Worm (Caenorhabditis elegans) whole organism, L4/young adult: ENCODE measurements around the gene sgn-1.

Experiments
- W03F9.2 ChIP-seq: fragments of 150-350 bp; optimal IDR thresholded peaks from 2 replicates; lab custom pipeline; 2014; ENCODE audit warnings: missing biosample characterization, missing genetic modification characterization
- dao-5 ChIP-seq: sonication (generic microtip); optimal IDR thresholded peaks from 2 replicates; lab custom pipeline; 2016; ENCODE audit warnings: missing genotype, missing genetic modification characterization, moderate library complexity, missing compliant biosample characterization
- him-1 ChIP-seq: sonication (generic microtip); optimal IDR thresholded peaks from 2 replicates; lab custom pipeline; 2016; ENCODE audit warnings: missing genotype, missing genetic modification reagents, missing genetic modification characterization, missing compliant biosample characterization

The sgn-1 gene

DNA sequence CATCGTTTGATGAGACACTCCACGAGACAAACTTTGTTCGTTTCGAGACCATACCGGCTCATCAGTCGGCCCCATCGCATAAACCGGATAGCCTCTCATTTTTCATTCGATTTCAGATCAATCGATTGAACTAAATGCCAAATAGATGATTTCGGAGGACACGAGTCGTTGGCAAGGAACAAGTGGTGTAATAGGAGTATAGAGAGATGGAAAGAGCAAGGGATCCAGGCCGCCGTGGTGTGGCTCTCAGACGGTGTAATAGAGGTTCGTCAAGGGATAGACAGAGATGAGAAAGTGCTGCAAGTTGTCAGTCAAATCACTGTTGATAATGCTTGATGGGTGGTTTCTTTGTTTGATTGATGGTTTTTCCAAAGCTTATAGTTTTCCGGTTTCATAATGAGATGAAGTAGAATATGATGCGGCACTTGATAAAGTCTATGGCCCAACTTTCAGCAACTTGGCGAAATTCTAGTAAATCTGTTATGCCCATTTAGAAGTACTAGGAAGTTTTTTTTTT is at the start of gene sgn-1:
Gene sgn-1 (minus strand): TSS at position 220 of the 517 bp plus-strand sequence.
- no peak for TF ChIP-seq him-1 (tag; lab: Kevin White, UChicago)
- TF ChIP-seq dao-5 (tag; lab: Kevin White, UChicago): no peak
- no peak for TF ChIP-seq W03F9.2

DNA sequence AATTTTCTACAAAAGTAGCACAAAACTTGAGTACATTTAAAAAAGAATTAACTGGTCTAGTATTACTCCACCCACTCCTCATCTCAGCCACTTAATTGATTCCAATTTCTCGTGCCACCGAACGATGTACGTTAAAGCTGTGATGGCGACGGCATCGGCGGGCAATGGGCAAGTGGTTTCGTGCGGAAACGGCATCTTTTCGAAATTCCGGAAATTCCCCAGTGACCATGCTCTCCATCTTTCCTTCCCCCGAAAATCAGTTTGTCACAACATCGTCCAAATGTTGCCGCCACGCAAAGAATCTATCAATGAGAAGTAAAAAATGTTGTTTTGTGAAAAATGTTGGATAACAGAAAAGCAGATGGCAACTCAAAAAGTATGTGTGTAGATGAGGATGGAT is 49.5 kb upstream of the sgn-1 start:
- no peak for TF ChIP-seq dao-5 (tag; lab: Kevin White, UChicago)
- TF ChIP-seq W03F9.2: no peak
- TF ChIP-seq him-1 (tag; lab: Kevin White, UChicago): no peak

DNA sequence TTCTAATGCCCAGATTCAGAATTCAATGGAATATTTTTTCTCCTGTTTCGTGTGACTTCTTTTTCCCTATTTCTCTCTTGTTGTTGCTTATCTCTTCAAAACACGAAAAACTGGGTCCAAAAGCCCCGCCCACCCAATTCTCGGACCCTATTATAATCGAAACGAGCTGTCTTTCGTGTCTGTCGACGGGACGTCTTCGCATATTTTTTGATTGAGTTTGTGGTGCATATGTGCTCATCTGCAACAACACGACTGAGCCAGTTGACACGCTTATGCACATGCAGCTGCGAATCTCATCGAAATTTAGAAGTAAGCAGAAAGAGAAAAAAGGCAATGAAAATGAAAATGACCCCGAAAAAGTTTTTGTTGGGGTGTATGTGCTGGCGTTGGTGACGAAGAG is 47.4 kb upstream of the sgn-1 start:
- TF ChIP-seq W03F9.2: no peak
- no peak for TF ChIP-seq dao-5 (tag; lab: Kevin White, UChicago)
- no peak for TF ChIP-seq him-1 (tag; lab: Kevin White, UChicago)

DNA sequence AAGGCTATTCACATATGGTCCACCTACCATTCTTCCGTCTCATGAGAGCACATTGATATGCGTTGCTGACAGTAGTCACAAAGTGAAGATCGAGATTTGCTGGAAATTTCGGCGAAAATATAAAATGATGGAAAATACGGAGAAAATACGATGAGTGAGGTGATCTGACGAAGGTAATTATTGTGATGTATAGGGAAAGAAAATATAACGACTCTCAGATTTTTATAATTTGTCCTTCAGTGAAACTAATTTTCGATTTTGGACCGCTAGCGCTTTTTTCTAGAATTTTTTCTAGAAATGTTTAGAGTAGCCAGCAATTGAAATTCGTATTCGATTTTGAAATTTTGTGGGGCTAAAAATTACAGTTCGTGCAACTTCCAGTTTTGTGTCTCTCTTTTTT is 45.7 kb upstream of the sgn-1 start, which contains the start of gene F46C5.2:
Gene F46C5.2 (minus strand): TSS at position 101 of the 400 bp plus-strand sequence.
- TF ChIP-seq W03F9.2 (no peak), dao-5 (tag; lab: Kevin White, UChicago) (no peak), him-1 (tag; lab: Kevin White, UChicago) (no peak)

DNA sequence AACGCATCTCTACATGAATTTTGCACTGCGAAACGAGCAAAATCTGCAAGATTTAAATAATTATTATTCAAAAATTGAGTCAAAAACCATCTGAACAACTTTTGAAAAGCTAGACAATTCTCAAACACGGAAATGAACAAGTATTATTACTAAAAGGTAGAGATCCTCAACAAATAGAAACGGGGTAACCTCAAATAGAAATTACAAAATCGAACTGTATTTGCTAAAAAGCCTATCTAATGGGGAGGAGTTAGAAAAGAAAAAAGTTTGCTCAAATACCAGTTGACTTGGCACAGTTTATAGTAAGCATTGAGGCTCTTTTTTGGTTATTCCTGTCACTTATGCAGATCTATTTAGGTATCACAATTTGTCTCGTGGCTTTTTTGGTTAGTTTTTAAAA is 42.3 kb upstream of the sgn-1 start, which contains the start of gene nas-25:
Gene nas-25 (plus strand): TSS at position 301 of the 400 bp plus-strand sequence.
- TF ChIP-seq him-1 (tag; lab: Kevin White, UChicago): no peak
- no peak for TF ChIP-seq W03F9.2
- TF ChIP-seq dao-5 (tag; lab: Kevin White, UChicago): no peak

DNA sequence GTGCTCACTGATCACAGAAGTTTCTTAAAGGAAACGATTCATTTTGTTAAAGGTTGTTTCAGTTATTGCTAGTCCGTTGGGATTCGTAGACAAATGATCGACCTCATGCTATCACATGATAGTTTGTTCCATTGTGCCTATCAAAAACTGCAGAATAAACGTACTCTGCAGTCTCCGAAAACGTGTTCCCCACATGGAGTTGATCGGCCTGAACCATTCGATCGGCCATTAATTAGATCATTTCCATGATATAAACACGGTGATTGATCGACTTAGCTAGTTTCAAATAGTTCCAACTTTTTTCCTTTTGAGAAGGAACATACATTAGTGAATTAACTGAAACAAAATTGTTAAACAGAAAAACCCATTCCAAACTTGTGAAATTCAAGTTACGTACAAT is 39.2 kb upstream of the sgn-1 start:
- TF ChIP-seq him-1 (tag; lab: Kevin White, UChicago): no peak
- no peak for TF ChIP-seq dao-5 (tag; lab: Kevin White, UChicago)
- TF ChIP-seq W03F9.2: no peak

DNA sequence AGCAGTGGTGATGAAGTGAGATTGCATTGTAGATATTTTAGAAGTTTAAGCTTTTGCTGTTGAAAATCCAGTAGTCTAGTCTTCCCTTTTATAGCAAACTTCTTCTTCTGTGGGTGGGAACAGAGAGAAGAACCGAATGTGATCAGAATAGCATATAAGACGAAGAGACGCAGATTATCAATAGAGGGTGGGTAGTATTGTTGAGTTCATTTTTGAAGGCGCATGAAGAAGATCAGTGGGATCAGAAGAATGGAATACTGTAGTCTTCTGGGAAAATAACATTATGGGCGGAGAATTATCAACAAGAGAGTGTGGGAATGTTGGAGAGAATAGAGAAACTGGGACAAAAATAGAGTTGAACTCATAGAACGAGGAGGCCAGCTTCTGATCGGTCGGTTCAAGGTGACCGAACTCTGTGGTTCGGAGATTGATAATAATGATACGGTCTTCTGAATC is 37.7 kb upstream of the sgn-1 start, which contains the start of gene F46C5.1:
Gene F46C5.1 (minus strand): TSS at position 51 of the 456 bp plus-strand sequence.
- no peak for TF ChIP-seq dao-5 (tag; lab: Kevin White, UChicago)
- TF ChIP-seq him-1 (tag; lab: Kevin White, UChicago): no peak
- TF ChIP-seq W03F9.2: no peak

DNA sequence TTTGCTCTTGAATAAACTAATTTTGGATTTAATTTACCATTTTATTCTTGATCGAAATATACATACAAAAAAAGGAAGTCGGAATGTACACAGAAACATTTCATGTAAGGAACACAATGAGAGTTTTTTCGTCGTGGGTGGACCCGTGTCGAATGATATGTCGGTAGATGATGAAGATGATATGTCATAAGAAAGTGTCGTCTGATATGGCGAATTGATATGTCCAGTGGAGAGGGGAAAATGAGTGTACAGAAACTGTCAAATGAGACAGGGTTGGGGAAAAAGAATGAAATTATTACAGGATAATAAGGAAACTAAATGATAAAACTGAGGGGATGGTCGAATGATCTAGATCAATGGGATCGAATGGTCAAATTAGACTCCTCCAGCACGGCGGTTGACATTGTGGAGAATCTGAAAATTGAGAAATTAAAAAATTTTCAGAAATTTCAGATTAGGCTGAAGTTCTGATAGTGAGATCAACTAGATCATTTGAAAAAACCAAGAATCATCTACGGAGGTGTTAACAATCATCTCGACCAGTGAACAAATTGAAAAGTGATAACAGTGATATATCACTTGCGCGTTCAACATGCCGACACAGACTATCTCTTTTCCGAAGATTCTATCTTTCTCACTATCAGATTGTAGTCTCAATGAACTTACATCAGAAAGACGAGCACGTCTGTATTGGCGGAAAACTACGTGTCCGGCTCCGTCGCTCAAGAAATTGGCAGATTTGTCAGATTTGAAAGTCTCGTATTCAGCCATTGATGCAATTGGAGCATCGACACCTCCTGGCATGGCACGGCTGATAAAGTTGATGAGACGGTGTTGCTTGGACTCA is 36.9 kb upstream of the sgn-1 start:
- TF ChIP-seq him-1 (tag; lab: Kevin White, UChicago) (no peak), dao-5 (tag; lab: Kevin White, UChicago) (no peak), W03F9.2 (no peak)

DNA sequence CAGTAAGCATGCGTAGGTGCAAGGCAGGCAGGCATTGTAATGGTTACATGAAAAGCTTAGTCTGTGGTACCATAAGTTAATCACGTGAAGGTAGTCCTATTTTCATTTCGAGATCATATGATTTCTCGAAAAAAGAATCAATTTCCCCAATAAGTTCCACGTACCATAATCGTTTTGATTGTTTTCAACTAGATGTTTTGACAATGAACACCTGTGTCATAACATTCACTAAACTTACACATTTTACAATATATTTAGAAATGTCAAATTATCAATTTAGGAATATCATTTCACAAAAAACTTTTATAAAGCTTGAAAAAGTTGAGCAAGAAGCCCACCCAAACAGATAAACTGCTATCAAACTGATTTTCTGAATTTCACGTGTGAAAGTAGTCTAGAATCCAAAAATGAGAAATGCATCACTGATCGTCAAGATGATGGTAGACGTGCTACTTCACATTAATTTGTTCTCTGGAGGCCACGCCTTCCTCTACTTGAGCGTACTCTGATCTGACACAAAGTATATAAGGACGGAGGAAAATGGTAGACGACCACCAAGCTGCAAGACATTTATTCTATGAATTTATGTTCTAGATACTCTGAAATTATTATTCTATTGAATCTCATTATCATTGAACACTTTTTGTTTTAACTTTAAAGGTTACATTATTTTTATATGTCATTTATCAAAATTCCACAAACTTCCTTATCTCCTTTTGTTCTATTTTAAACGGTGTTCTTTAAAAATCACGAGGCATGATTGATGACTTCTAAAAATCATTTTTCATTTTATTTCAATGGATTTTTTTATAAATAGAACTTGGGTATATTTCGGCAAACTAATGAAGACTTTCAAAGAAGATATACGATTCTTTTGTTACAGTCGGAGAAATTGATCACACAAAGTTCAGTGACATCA is 35.8 kb upstream of the sgn-1 start, which contains the start of gene F46C5.10:
Gene F46C5.10 (minus strand): TSS at position 51 of the 919 bp plus-strand sequence.
- TF ChIP-seq him-1 (tag; lab: Kevin White, UChicago): no peak
- TF ChIP-seq W03F9.2: no peak
- no peak for TF ChIP-seq dao-5 (tag; lab: Kevin White, UChicago)

DNA sequence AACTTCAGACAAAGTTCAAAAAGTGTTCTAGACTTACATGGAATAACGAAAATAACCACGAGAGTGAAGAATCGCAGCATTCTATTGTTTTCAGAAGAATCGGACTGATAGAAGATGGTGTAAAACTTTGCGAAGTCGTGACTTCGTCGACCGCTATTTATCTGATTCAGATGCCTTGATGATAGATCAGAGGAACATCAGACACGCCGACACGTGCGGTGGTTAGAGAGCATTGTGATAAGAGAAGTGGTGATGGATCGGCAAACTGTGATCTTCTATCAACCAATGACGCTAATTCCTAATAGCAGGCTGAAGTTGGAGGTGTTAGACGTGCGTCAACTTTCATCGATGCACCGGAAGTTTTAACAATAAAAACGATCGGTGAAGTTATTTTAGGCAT is 34.8 kb upstream of the sgn-1 start:
- TF ChIP-seq dao-5 (tag; lab: Kevin White, UChicago) (no peak), him-1 (tag; lab: Kevin White, UChicago) (no peak), W03F9.2 (no peak)

DNA sequence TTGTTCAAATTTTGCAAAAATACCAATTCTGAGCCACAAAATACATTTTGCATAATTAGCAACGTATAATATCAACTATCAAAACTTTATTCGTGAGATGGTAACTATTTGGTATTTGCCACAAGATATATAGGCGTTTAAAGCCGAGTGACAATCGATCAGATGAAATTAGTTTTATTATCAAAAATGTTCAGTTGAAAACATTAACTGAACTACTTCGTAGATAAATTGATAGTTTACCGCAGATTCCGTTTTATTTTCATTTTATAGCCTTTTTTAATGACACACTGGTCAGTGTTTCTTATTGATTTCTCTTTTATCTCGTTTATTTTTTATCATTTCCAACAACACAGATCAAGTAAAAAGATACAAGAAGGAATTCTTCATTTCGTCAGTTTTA is 33.8 kb upstream of the sgn-1 start:
- TF ChIP-seq dao-5 (tag; lab: Kevin White, UChicago) (no peak), him-1 (tag; lab: Kevin White, UChicago) (no peak), W03F9.2 (no peak)

DNA sequence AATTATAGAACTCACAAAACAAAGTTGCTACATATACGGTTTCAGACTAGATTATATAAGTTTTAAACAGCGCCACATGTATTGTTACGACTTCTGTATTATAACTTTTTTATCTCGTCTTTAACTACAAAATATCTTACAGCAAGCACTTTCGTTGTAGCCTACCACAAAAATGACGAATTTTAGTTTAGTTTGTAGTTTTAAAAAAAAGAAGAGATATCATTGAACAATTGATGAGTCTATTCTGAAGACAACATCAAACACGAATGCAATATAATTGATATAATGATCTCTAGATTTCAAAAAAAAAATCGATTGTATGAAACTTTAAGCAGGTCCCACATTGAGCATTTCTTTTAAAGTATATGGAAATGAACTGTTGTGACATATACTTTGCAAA is 30.8 kb upstream of the sgn-1 start:
- TF ChIP-seq him-1 (tag; lab: Kevin White, UChicago) (no peak), W03F9.2 (no peak), dao-5 (tag; lab: Kevin White, UChicago) (no peak)

DNA sequence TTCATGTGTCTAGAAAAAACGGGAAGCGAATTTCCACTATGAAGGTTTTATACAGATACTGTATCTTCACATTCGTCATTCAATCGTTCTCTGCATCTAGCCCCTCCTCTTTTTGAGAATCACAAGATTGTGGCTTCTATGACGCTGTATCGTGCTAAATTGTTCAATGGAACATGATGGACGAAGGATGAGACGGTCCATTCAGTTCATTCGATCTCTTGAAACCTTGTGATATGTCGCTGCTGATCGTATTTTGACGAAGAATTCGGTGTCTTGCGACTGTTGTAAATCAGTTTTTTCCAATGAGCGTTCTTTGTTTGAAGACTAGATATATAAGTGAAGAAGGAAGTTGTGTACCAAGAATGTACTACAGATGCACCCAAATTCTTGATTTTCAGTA is 30.2 kb upstream of the sgn-1 start:
- no peak for TF ChIP-seq dao-5 (tag; lab: Kevin White, UChicago)
- TF ChIP-seq him-1 (tag; lab: Kevin White, UChicago): no peak
